Fruit fly (Drosophila melanogaster): ENCODE measurements around the gene MFS3.

The MFS3 gene

DNA sequence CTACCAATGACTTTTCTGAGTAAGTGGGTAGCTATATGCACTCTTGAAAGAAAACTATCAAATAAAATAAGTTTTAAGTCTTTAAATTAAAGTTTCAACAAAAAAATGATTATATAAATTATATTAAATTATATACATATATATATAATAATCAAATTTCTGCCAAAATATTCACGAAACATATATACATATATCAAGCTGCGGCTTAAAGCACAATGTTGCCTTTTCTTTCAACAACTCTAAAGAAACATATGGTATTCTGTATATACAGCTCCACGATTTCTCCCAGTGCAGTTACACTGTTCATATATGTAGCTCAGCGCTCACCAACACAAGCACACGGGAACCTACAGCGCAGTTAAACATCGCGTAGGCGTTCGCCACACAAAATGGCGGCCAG is 7.5 kb upstream of the MFS3 start (continued):
- no peak for TF ChIP-seq Lhr (GFP tag; optimal IDR thresholded peaks at IDR 0.05)
- peak; percentile 16 for TF ChIP-seq CG12659 (GFP tag; optimal IDR thresholded peaks at IDR 0.05)
- no peak for TF ChIP-seq Atf-2 (GFP tag; optimal IDR thresholded peaks at IDR 0.05)
- TF ChIP-seq Six4 (GFP tag; optimal IDR thresholded peaks at IDR 0.05), result no peak
- TF ChIP-seq Meics (GFP tag; optimal IDR thresholded peaks at IDR 0.05), result peak; percentile 63
- no peak for TF ChIP-seq Dfd (GFP tag; optimal IDR thresholded peaks at IDR 0.05)
- peak; percentile 34 for TF ChIP-seq CG12391 (tag; optimal IDR thresholded peaks at IDR 0.05)
- TF ChIP-seq CG8944 (GFP tag; optimal IDR thresholded peaks at IDR 0.05), result no peak
- no peak for TF ChIP-seq CG15479 (GFP tag; optimal IDR thresholded peaks at IDR 0.05)
- no peak for TF ChIP-seq CG18011 (GFP tag; optimal IDR thresholded peaks at IDR 0.05)
- TF ChIP-seq CG33557 (GFP tag; optimal IDR thresholded peaks at IDR 0.05), result no peak
- no peak for TF ChIP-seq Eip74EF (GFP tag; optimal IDR thresholded peaks at IDR 0.05)
- TF ChIP-seq Nf-YA (GFP tag; IDR thresholded peaks at IDR 0.05), result no peak
- no peak for TF ChIP-seq ems (GFP tag; optimal IDR thresholded peaks at IDR 0.05)
- no peak for TF ChIP-seq Lpt (GFP tag; optimal IDR thresholded peaks at IDR 0.05)
- TF ChIP-seq slp2 (GFP tag; optimal IDR thresholded peaks at IDR 0.05), result no peak
- no peak for TF ChIP-seq fd96Cb (tag; optimal IDR thresholded peaks at IDR 0.05)
- no peak for TF ChIP-seq Bgb (GFP tag; IDR thresholded peaks at IDR 0.05; ENCODE audit: partially characterized antibody)
- no peak for TF ChIP-seq CG12942 (GFP tag; optimal IDR thresholded peaks at IDR 0.05)
- TF ChIP-seq CG11504 (tag; optimal IDR thresholded peaks at IDR 0.05), result no peak
- TF ChIP-seq CG11247 (GFP tag; IDR thresholded peaks at IDR 0.05), result no peak
- TF ChIP-seq CG31365 (tag; optimal IDR thresholded peaks at IDR 0.05), result no peak
- TF ChIP-seq ara (GFP tag; IDR thresholded peaks at IDR 0.05), result no peak
- TF ChIP-seq CG9932 (GFP tag; IDR thresholded peaks at IDR 0.05), result peak; percentile 12; the same call in 1 of the 2 replicates
- no peak for TF ChIP-seq stwl (tag; optimal IDR thresholded peaks at IDR 0.05)
- TF ChIP-seq Sin3A (optimal IDR thresholded peaks at IDR 0.05), result no peak
- peak; percentile 35 for TF ChIP-seq PHDP (tag; optimal IDR thresholded peaks at IDR 0.05)
- TF ChIP-seq CG11398 (GFP tag; optimal IDR thresholded peaks at IDR 0.05), result no peak
- no peak for TF ChIP-seq CG13287 (GFP tag; IDR thresholded peaks at IDR 0.05; ENCODE audit: partially characterized antibody)
- TF ChIP-seq Dp (GFP tag; optimal IDR thresholded peaks at IDR 0.05), result no peak
- peak; percentile 71 for TF ChIP-seq CG18599 (GFP tag; optimal IDR thresholded peaks at IDR 0.05)
- no peak for TF ChIP-seq maf-S (GFP tag; optimal IDR thresholded peaks at IDR 0.05)
- TF ChIP-seq dmrt99B (tag; optimal IDR thresholded peaks at IDR 0.05), result peak; percentile 17
- TF ChIP-seq Ets65A (GFP tag), result no peak
- no peak for TF ChIP-seq crol (GFP tag; IDR thresholded peaks at IDR 0.05)
- no peak for TF ChIP-seq CG7745 (tag; optimal IDR thresholded peaks at IDR 0.05)
- peak; percentile 28 for TF ChIP-seq cwo (GFP tag; optimal IDR thresholded peaks at IDR 0.05)

dm6 chr2L:1136993-1137392 is 6.0 kb upstream of the MFS3 start:
- TF ChIP-seq Atf6 (GFP tag; IDR thresholded peaks at IDR 0.05), result no peak
- TF ChIP-seq CG10462 (GFP tag; optimal IDR thresholded peaks at IDR 0.05), result no peak
- no peak for TF ChIP-seq Neu2 (GFP tag; optimal IDR thresholded peaks at IDR 0.05; ENCODE audit: borderline replicate concordance)
- TF ChIP-seq CG6654 (GFP tag; optimal IDR thresholded peaks at IDR 0.05), result no peak
- peak; percentile 11 for TF ChIP-seq Med (GFP tag)
- TF ChIP-seq Sry-δ (GFP tag; optimal IDR thresholded peaks at IDR 0.05), result no peak
- TF ChIP-seq scrt (GFP tag; optimal IDR thresholded peaks at IDR 0.05), result peak; percentile 93
- TF ChIP-seq abd-A (tag; optimal IDR thresholded peaks at IDR 0.05), result peak; percentile 1
- no peak for TF ChIP-seq ro (GFP tag; IDR thresholded peaks at IDR 0.05)
- no peak for TF ChIP-seq chinmo (GFP tag; IDR thresholded peaks at IDR 0.05; ENCODE audit: partially characterized antibody)
- TF ChIP-seq CG14667 (GFP tag; IDR thresholded peaks at IDR 0.05), result no peak
- no peak for TF ChIP-seq da (GFP tag; optimal IDR thresholded peaks at IDR 0.05)
- no peak for TF ChIP-seq gcm (GFP tag; optimal IDR thresholded peaks at IDR 0.05)
